Worm (Caenorhabditis elegans) whole organism, L1 larva: Measurements from ENCODE around the gene gpd-1.

ENCODE experiments used
- Y116A8C.19 ChIP-seq: sonication (generic microtip); optimal IDR thresholded peaks from 2 replicates; lab custom pipeline; 2016; ENCODE audit warnings: missing compliant biosample characterization, missing genetic modification characterization, borderline replicate concordance
- ama-1 ChIP-seq: fragments of 150-350 bp; optimal IDR thresholded peaks from 2 replicates; lab custom pipeline; 2014
- blmp-1 ChIP-seq: fragments of 150-350 bp; optimal IDR thresholded peaks from 2 replicates; lab custom pipeline; 2014; ENCODE audit warnings: missing biosample characterization, missing genetic modification characterization
- ceh-8 ChIP-seq: fragments of 200-800 bp; sonication (Bioruptor generic); optimal IDR thresholded peaks from 2 replicates; lab custom pipeline; 2018; ENCODE audit warnings: mild to moderate bottlenecking, missing genetic modification characterization, moderate library complexity, missing compliant biosample characterization
- dpl-1 ChIP-seq, 3 experiments: fragments of 150-350 bp in 2 of 3; sonication (generic microtip) in 1 of 3; optimal IDR thresholded peaks; 2 replicates each; lab custom pipeline; 2014 to 2017; ENCODE audit warnings: missing biosample characterization in 3 of 3, missing genetic modification characterization in 3 of 3, missing genetic modification reagents in 3 of 3
- dsc-1 ChIP-seq: sonication (generic microtip); optimal IDR thresholded peaks from 2 replicates; lab custom pipeline; 2016; ENCODE audit warnings: mild to moderate bottlenecking, missing genetic modification characterization, missing compliant biosample characterization
- efl-1 ChIP-seq, 4 experiments: fragments of 150-350 bp; optimal IDR thresholded peaks in 3 of 4; peaks in 1 of 4; 1 replicate in 1 of 4; 2 replicates in 3 of 4; lab custom pipeline; 2014; ENCODE audit warnings: missing biosample characterization in 2 of 4, missing genetic modification characterization in 2 of 4, missing genetic modification reagents in 2 of 4
- efl-3 ChIP-seq: fragments of 200-800 bp; sonication (Bioruptor generic); optimal IDR thresholded peaks from 2 replicates; lab custom pipeline; 2018; ENCODE audit warnings: mild to moderate bottlenecking, missing genetic modification characterization, missing compliant biosample characterization
- elt-2 ChIP-seq: sonication (generic microtip); optimal IDR thresholded peaks from 2 replicates; lab custom pipeline; 2016; ENCODE audit warnings: missing genetic modification characterization, mild to moderate bottlenecking, inconsistent platforms, missing compliant biosample characterization, missing genetic modification reagents
- elt-3 ChIP-seq, 6 experiments: fragments of 150-350 bp in 1 of 6; sonication (generic microtip); optimal IDR thresholded peaks; 2 replicates each; lab custom pipeline; 2017 to 2018; ENCODE audit warnings: missing biosample characterization in 6 of 6, missing genetic modification characterization in 6 of 6, inconsistent platforms in 1 of 6
- fkh-10 ChIP-seq: sonication (generic microtip); optimal IDR thresholded peaks from 2 replicates; lab custom pipeline; 2017; ENCODE audit warnings: missing biosample characterization, missing genetic modification reagents, missing genetic modification characterization
- fkh-8 ChIP-seq: sonication (generic microtip); optimal IDR thresholded peaks from 2 replicates; lab custom pipeline; 2016; ENCODE audit warnings: mild to moderate bottlenecking, missing genetic modification characterization, missing compliant biosample characterization
- fos-1 ChIP-seq: fragments of 150-350 bp; optimal IDR thresholded peaks from 2 replicates; lab custom pipeline; 2014; ENCODE audit warnings: missing biosample characterization, missing genetic modification characterization
- grh-1 ChIP-seq: fragments of 200-800 bp; sonication (Bioruptor generic); IDR thresholded peaks from 2 replicates; pipeline ENCODE4 v1.3.6; 2022; ENCODE audit warnings: missing genetic modification reagents, missing genetic modification characterization, missing compliant biosample characterization
- lin-13 ChIP-seq: fragments of 150-350 bp; optimal IDR thresholded peaks from 2 replicates; lab custom pipeline; 2014; ENCODE audit warnings: missing biosample characterization, missing genetic modification reagents, missing genetic modification characterization
- lin-14 ChIP-seq: fragments of 200-800 bp; sonication (Bioruptor generic); optimal IDR thresholded peaks from 2 replicates; lab custom pipeline; 2018; ENCODE audit warnings: mild to moderate bottlenecking, missing genetic modification characterization, moderate library complexity, missing compliant biosample characterization
- lin-35 ChIP-seq, 2 experiments: fragments of 150-350 bp; optimal IDR thresholded peaks; 2 replicates each; lab custom pipeline; 2014; ENCODE audit warnings: missing biosample characterization in 2 of 2, missing genetic modification characterization in 2 of 2, missing genetic modification reagents in 2 of 2
- lir-3 ChIP-seq: sonication (generic microtip); optimal IDR thresholded peaks from 2 replicates; lab custom pipeline; 2016; ENCODE audit warnings: mild to moderate bottlenecking, missing genetic modification characterization, moderate library complexity, missing compliant biosample characterization; ENCODE audit not compliant: poor library complexity
- lsy-2 ChIP-seq, 2 experiments: fragments of 150-350 bp; optimal IDR thresholded peaks; 2 replicates each; lab custom pipeline; 2014; ENCODE audit warnings: missing biosample characterization in 2 of 2, missing genetic modification characterization in 2 of 2
- mdl-1 ChIP-seq, 2 experiments: fragments of 150-350 bp; optimal IDR thresholded peaks; 2 replicates each; lab custom pipeline; 2014 to 2017; ENCODE audit warnings: missing biosample characterization in 2 of 2, missing genetic modification characterization in 2 of 2, inconsistent platforms in 1 of 2
- mef-2 ChIP-seq: fragments of 150-350 bp; optimal IDR thresholded peaks from 2 replicates; lab custom pipeline; 2014; ENCODE audit warnings: missing biosample characterization, missing genetic modification characterization
- mep-1 ChIP-seq: fragments of 150-350 bp; optimal IDR thresholded peaks from 2 replicates; lab custom pipeline; 2014; ENCODE audit warnings: missing biosample characterization, missing genetic modification characterization
- nhr-11 ChIP-seq: fragments of 150-350 bp; optimal IDR thresholded peaks from 2 replicates; lab custom pipeline; 2014; ENCODE audit warnings: missing biosample characterization, missing genetic modification characterization
- nhr-19 ChIP-seq: fragments of 200-800 bp; sonication (Bioruptor generic); conservative IDR thresholded peaks from 2 replicates; pipeline ENCODE4 v1.3.6; 2022; ENCODE audit warnings: missing genetic modification characterization, missing compliant biosample characterization
- nhr-20 ChIP-seq: sonication (generic microtip); optimal IDR thresholded peaks from 2 replicates; lab custom pipeline; 2016; ENCODE audit warnings: mild to moderate bottlenecking, missing genetic modification characterization, missing compliant biosample characterization
- nhr-28 ChIP-seq: fragments of 150-350 bp; optimal IDR thresholded peaks from 2 replicates; lab custom pipeline; 2014; ENCODE audit warnings: missing biosample characterization, missing genetic modification characterization
- nhr-47 ChIP-seq: sonication (generic microtip); optimal IDR thresholded peaks from 2 replicates; lab custom pipeline; 2016; ENCODE audit warnings: mild to moderate bottlenecking, missing genetic modification characterization, moderate library complexity, missing compliant biosample characterization
- nhr-71 ChIP-seq: sonication (generic microtip); optimal IDR thresholded peaks from 2 replicates; lab custom pipeline; 2016; ENCODE audit warnings: mild to moderate bottlenecking, missing genetic modification characterization, moderate library complexity, missing compliant biosample characterization
- nhr-84 ChIP-seq: sonication (generic microtip); optimal IDR thresholded peaks from 2 replicates; lab custom pipeline; 2017; ENCODE audit warnings: missing biosample characterization, missing genetic modification characterization
- nhr-85 ChIP-seq: sonication (generic microtip); peaks from one replicate; lab custom pipeline; 2016; ENCODE audit warnings: missing genetic modification characterization, inconsistent platforms, missing compliant biosample characterization
- nhr-90 ChIP-seq: sonication (generic microtip); optimal IDR thresholded peaks from 2 replicates; lab custom pipeline; 2016; ENCODE audit warnings: mild to moderate bottlenecking, missing genetic modification characterization, missing compliant biosample characterization; ENCODE audit not compliant: poor library complexity
- pag-3 ChIP-seq: sonication (generic microtip); optimal IDR thresholded peaks from 2 replicates; lab custom pipeline; 2017; ENCODE audit warnings: missing genetic modification characterization, mild to moderate bottlenecking, missing compliant biosample characterization, antibody characterized with exemption, borderline replicate concordance; ENCODE audit not compliant: insufficient read depth
- pax-3 ChIP-seq: fragments of 200-800 bp; sonication (Bioruptor generic); optimal IDR thresholded peaks from 2 replicates; lab custom pipeline; 2018; ENCODE audit warnings: mild to moderate bottlenecking, missing genetic modification characterization, moderate library complexity, missing compliant biosample characterization
- pqm-1 ChIP-seq: sonication (generic microtip); optimal IDR thresholded peaks from 3 replicates; lab custom pipeline; 2017; ENCODE audit warnings: missing biosample characterization, missing genetic modification characterization
- rnt-1 ChIP-seq: sonication (generic microtip); optimal IDR thresholded peaks from 2 replicates; lab custom pipeline; 2016; ENCODE audit warnings: mild to moderate bottlenecking, missing genetic modification characterization, moderate library complexity, missing compliant biosample characterization
- skn-1 ChIP-seq: fragments of 150-350 bp; optimal IDR thresholded peaks from 2 replicates; lab custom pipeline; 2014; ENCODE audit warnings: missing biosample characterization, missing genetic modification characterization
- snu-23 ChIP-seq: sonication (generic microtip); optimal IDR thresholded peaks from 2 replicates; lab custom pipeline; 2016; ENCODE audit warnings: missing genetic modification characterization, missing compliant biosample characterization
- sup-37 ChIP-seq: fragments of 200-800 bp; sonication (Bioruptor generic); optimal IDR thresholded peaks from 2 replicates; lab custom pipeline; 2018; ENCODE audit warnings: mild to moderate bottlenecking, missing genetic modification characterization, missing compliant biosample characterization
- swsn-7 ChIP-seq: sonication (generic microtip); optimal IDR thresholded peaks from 2 replicates; lab custom pipeline; 2016; ENCODE audit warnings: missing genetic modification characterization, missing compliant biosample characterization
- tbx-2 ChIP-seq: sonication (generic microtip); optimal IDR thresholded peaks from 2 replicates; lab custom pipeline; 2016; ENCODE audit warnings: missing genetic modification characterization, missing compliant biosample characterization
- unc-130 ChIP-seq: fragments of 150-350 bp; optimal IDR thresholded peaks from 2 replicates; lab custom pipeline; 2017; ENCODE audit warnings: missing biosample characterization, missing genetic modification characterization, inconsistent platforms
- ztf-4 ChIP-seq: fragments of 150-350 bp; optimal IDR thresholded peaks from 2 replicates; lab custom pipeline; 2014; ENCODE audit warnings: missing biosample characterization, missing genetic modification characterization

The gpd-1 gene

DNA sequence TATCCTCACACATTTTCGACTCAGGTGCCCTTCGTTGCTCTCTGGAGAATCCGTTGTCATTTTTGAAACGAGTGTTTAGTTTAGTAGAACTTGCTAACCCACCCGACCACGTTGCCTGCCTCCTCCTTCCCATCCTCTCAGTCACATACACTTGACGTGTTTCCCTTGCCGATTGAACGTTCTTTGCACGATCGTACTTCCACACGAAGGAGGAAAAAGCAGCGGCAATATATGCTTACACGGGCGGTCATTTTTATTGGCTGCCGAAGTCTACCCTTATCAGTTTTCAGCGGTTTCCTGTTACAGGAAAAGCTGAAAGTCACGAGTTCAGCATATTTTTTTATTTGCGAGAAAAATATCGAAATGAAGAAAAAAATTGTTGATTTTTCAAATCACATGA, 4.2 kb upstream of the gpd-1 start (continued):
- TF ChIP-seq lin-13 (no peak), skn-1 (tag; lab: Kevin White, UChicago) (no peak), nhr-28 (tag; lab: Kevin White, UChicago) (no peak), swsn-7 (tag; lab: Kevin White, UChicago) (peak; percentile 17), ztf-4 (tag; lab: Kevin White, UChicago) (peak; percentile 12)

DNA sequence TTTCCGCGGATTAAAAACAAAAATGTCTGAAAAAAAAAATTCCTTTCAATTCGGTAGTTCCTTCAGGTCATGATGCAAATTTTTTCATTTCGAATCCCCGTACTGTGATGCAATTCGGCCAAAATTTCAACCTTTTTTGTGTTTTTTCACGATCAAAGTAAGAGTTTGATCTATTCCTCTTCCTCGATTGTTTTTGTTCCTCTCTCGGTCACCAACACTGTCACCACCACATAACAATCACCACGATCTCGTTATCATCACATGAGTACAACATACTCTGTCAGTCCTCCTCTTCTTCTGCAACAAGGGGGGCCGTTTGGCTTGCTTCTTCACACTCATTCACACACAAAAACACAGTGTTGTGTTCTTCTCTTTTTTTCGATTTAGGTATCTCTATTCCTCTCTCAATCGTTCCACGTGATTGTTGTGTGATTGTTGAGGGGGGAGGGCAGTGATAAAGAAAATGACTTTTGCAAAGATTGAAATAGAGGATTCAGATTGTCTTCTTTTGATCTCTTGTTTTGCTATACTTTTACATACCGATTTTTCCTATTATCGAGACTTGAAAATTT, 3.6 kb upstream of the gpd-1 start:
- TF ChIP-seq nhr-90 (tag; lab: Kevin White, UChicago) (peak; percentile 55), sup-37 (GFP tag; lab: Kevin White, UChicago) (peak; percentile 14), mef-2 (tag; lab: Kevin White, UChicago) (no peak), nhr-84 (no peak), ama-1 (lab: Kevin White, UChicago) (peak; percentile 63), mdl-1 (tag; optimal IDR thresholded peaks at IDR 0.05; lab: Kevin White, UChicago) (peak in 1 of 2 experiments; percentile 90), blmp-1 (tag; lab: Kevin White, UChicago) (peak; percentile 69), nhr-19 (peak; percentile 63), fkh-10 (GFP tag; lab: Kevin White, UChicago) (no peak), lsy-2 (tag; optimal IDR thresholded peaks at IDR 0.05; lab: Kevin White, UChicago) (peak; percentile 52 to 60), nhr-71 (tag; lab: Kevin White, UChicago) (peak; percentile 79), efl-3 (no peak), dpl-1 (GFP tag; optimal IDR thresholded peaks at IDR 0.05; lab: Kevin White, UChicago) (peak in 1 of 3 experiments; percentile 19), lir-3 (tag; lab: Kevin White, UChicago) (peak; percentile 2), efl-1 (optimal IDR thresholded peaks at IDR 0.05; lab: Kevin White, UChicago) (peak in 1 of 2 experiments; percentile 20), efl-1 (GFP tag; optimal IDR thresholded peaks at IDR 0.05 in 1 of 2; lab: Kevin White, UChicago) (peak in 1 of 2 experiments; percentile 63), fkh-8 (tag; lab: Kevin White, UChicago) (no peak), rnt-1 (tag; lab: Kevin White, UChicago) (peak; percentile 59), pqm-1 (tag; lab: Kevin White, UChicago) (no peak), tbx-2 (peak; percentile 46), pag-3 (peak; percentile 30), mep-1 (tag; lab: Kevin White, UChicago) (peak; percentile 17), ztf-4 (tag; lab: Kevin White, UChicago) (peak; percentile 46), dsc-1 (tag; lab: Kevin White, UChicago) (no peak), Y116A8C.19 (tag; lab: Kevin White, UChicago) (no peak), nhr-20 (tag; lab: Kevin White, UChicago) (peak; percentile 82), ceh-8 (no peak), snu-23 (GFP tag; lab: Kevin White, UChicago) (peak; percentile 68), elt-2 (tag; lab: Kevin White, UChicago) (no peak), unc-130 (tag; lab: Kevin White, UChicago) (peak; percentile 68), fos-1 (tag; lab: Kevin White, UChicago) (peak; percentile 32), nhr-85 (tag; lab: Kevin White, UChicago) (peak; percentile 79), grh-1 (GFP tag; lab: Robert Waterston, UW) (no peak), nhr-11 (tag; lab: Kevin White, UChicago) (no peak), lin-35 (GFP tag; optimal IDR thresholded peaks at IDR 0.05; lab: Kevin White, UChicago) (peak in 1 of 2 experiments; percentile 76), nhr-47 (peak; percentile 32), lin-14 (GFP tag; lab: Kevin White, UChicago) (peak; percentile 87), elt-3 (tag; optimal IDR thresholded peaks at IDR 0.05; lab: Kevin White, UChicago) (peak in 3 of 6 experiments; percentile 9 to 86 (median 71)), pax-3 (peak; percentile 4)
